Fruit fly (Drosophila melanogaster) whole organism, adult: Measurements from ENCODE around the gene CG3734.

Source experiments
- Crg-1 ChIP-seq: fragments of 200-800 bp; sonication (Bioruptor generic); optimal IDR thresholded peaks from 2 replicates; lab custom pipeline; 2016; ENCODE audit warnings: missing biosample characterization, missing genetic modification characterization
- Mnt ChIP-seq: fragments of 200-800 bp; sonication (Bioruptor generic); optimal IDR thresholded peaks from 2 replicates; lab custom pipeline; 2016; ENCODE audit warnings: missing biosample characterization, mild to moderate bottlenecking, missing genetic modification characterization
- pad ChIP-seq: fragments of 200-800 bp; sonication (Bioruptor generic); optimal IDR thresholded peaks from 3 replicates; lab custom pipeline; 2017; ENCODE audit warnings: missing biosample characterization, missing genetic modification characterization, mild to moderate bottlenecking, moderate library complexity, missing genetic modification reagents

- TF ChIP-seq Mnt (GFP tag; lab: Kevin White, UChicago) (no peak), Crg-1 (GFP tag; lab: Kevin White, UChicago) (no peak), pad (no peak)
These were observed 18.6 kb upstream of the CG3734 start for dm6 chr3R:19369060-19369459.
